Fruit fly (Drosophila melanogaster) whole organism, embryonic: ENCODE measurements around the gene Notum.

Experiments used
- ATbp ChIP-seq: fragments of 200-800 bp; sonication (Bioruptor generic); optimal IDR thresholded peaks from 2 replicates; lab custom pipeline; 2017; ENCODE audit warnings: missing biosample characterization, mild to moderate bottlenecking, missing genetic modification characterization, missing genetic modification reagents
- Antp ChIP-seq: fragments of 200-800 bp; sonication (Bioruptor generic); optimal IDR thresholded peaks from 3 replicates; lab custom pipeline; 2016; ENCODE audit warnings: missing biosample characterization, missing genetic modification characterization
- Bdp1 ChIP-seq: fragments of 200-800 bp; sonication (Bioruptor generic); optimal IDR thresholded peaks from 3 replicates; lab custom pipeline; 2016; ENCODE audit warnings: missing biosample characterization, missing genetic modification characterization
- Blimp-1 ChIP-seq: fragments of 200-800 bp; sonication (Bioruptor generic); optimal IDR thresholded peaks from 3 replicates; lab custom pipeline; 2018; ENCODE audit warnings: missing biosample characterization, missing genetic modification characterization, mild to moderate bottlenecking, moderate library complexity, missing genetic modification reagents
- BtbVII ChIP-seq: fragments of 200-800 bp; sonication (Bioruptor generic); optimal IDR thresholded peaks from 3 replicates; lab custom pipeline; 2017; ENCODE audit warnings: missing biosample characterization, mild to moderate bottlenecking, missing genetic modification characterization
- CG10565 ChIP-seq: fragments of 200-800 bp; sonication (Bioruptor generic); optimal IDR thresholded peaks from 3 replicates; lab custom pipeline; 2016; ENCODE audit warnings: missing biosample characterization, mild to moderate bottlenecking, missing genetic modification characterization
- CG14860 ChIP-seq: fragments of 200-800 bp; sonication (Bioruptor generic); IDR thresholded peaks from 3 replicates; pipeline ENCODE4 v1.3.6; 2022; ENCODE audit warnings: missing biosample characterization, missing genetic modification characterization; ENCODE audit not compliant: partially characterized antibody
- CG15073 ChIP-seq: fragments of 200-800 bp; sonication (Bioruptor generic); optimal IDR thresholded peaks from 2 replicates; lab custom pipeline; 2016; ENCODE audit warnings: missing biosample characterization, missing genetic modification characterization
- CG1792 ChIP-seq: fragments of 200-800 bp; sonication (Bioruptor generic); optimal IDR thresholded peaks from 2 replicates; lab custom pipeline; 2016; ENCODE audit warnings: missing biosample characterization, missing genetic modification characterization
- CG18011 ChIP-seq: fragments of 200-800 bp; sonication (Bioruptor generic); optimal IDR thresholded peaks from 2 replicates; lab custom pipeline; 2017; ENCODE audit warnings: missing biosample characterization, missing genetic modification characterization, mild to moderate bottlenecking, moderate library complexity, missing genotype
- CG1832 ChIP-seq: fragments of 200-800 bp; sonication (Bioruptor generic); optimal IDR thresholded peaks from 2 replicates; lab custom pipeline; 2017; ENCODE audit warnings: missing biosample characterization, mild to moderate bottlenecking, missing genetic modification characterization, inconsistent platforms
- CG2202 ChIP-seq: fragments of 200-800 bp; sonication (Bioruptor generic); optimal IDR thresholded peaks from 2 replicates; lab custom pipeline; 2018; ENCODE audit warnings: missing biosample characterization, mild to moderate bottlenecking, missing genetic modification characterization
- CG34376 ChIP-seq: fragments of 200-800 bp; sonication (Bioruptor generic); optimal IDR thresholded peaks from 2 replicates; lab custom pipeline; 2018; ENCODE audit warnings: missing biosample characterization, mild to moderate bottlenecking, missing genetic modification characterization
- CG3726 ChIP-seq: fragments of 200-800 bp; sonication (Bioruptor generic); IDR thresholded peaks from 3 replicates; pipeline ENCODE4, ENCODE4 v1.3.6; 2022; ENCODE audit warnings: missing biosample characterization, missing genetic modification characterization
- CG4328 ChIP-seq: fragments of 200-800 bp; sonication (Bioruptor generic); optimal IDR thresholded peaks from 3 replicates; lab custom pipeline; 2017; ENCODE audit warnings: missing biosample characterization, missing genetic modification reagents, missing genetic modification characterization
- CG4617 ChIP-seq: fragments of 200-800 bp; sonication (Bioruptor generic); optimal IDR thresholded peaks from 3 replicates; lab custom pipeline; 2016; ENCODE audit warnings: missing biosample characterization, missing genetic modification characterization, borderline replicate concordance
- CG4730 ChIP-seq: fragments of 200-800 bp; sonication (Bioruptor generic); IDR thresholded peaks from 2 replicates; pipeline ENCODE4 v1.3.6; 2022; ENCODE audit warnings: missing biosample characterization, missing genetic modification characterization
- CG4854 ChIP-seq: fragments of 200-800 bp; sonication (Bioruptor generic); optimal IDR thresholded peaks from 2 replicates; lab custom pipeline; 2016; ENCODE audit warnings: missing biosample characterization, missing genetic modification characterization, inconsistent platforms
- CG6175 ChIP-seq: fragments of 200-800 bp; sonication (Bioruptor generic); IDR thresholded peaks from 3 replicates; pipeline ENCODE4 v1.3.6; 2022; ENCODE audit warnings: missing biosample characterization, missing genetic modification characterization
- CG6683 ChIP-seq: fragments of 200-800 bp; sonication (Bioruptor generic); optimal IDR thresholded peaks from 2 replicates; lab custom pipeline; 2017; ENCODE audit warnings: missing biosample characterization, mild to moderate bottlenecking, missing genetic modification characterization, missing genetic modification reagents
- CG7928 ChIP-seq: fragments of 200-800 bp; sonication (Bioruptor generic); optimal IDR thresholded peaks from 2 replicates; lab custom pipeline; 2017; ENCODE audit warnings: missing biosample characterization, mild to moderate bottlenecking, missing genetic modification characterization
- CG7987 ChIP-seq: fragments of 200-800 bp; sonication (Bioruptor generic); optimal IDR thresholded peaks from 2 replicates; lab custom pipeline; 2018; ENCODE audit warnings: missing biosample characterization, mild to moderate bottlenecking, missing genetic modification characterization, moderate library complexity
- CG9817 ChIP-seq: fragments of 200-800 bp; sonication (Bioruptor generic); optimal IDR thresholded peaks from 2 replicates; lab custom pipeline; 2018; ENCODE audit warnings: missing biosample characterization, mild to moderate bottlenecking, missing genetic modification characterization, moderate library complexity
- D19A ChIP-seq: fragments of 200-800 bp; optimal IDR thresholded peaks from 3 replicates; lab custom pipeline; 2019; ENCODE audit warnings: missing biosample characterization, mild to moderate bottlenecking, missing genetic modification characterization, moderate library complexity
- Dref ChIP-seq: fragments of 200-800 bp; sonication (Bioruptor generic); IDR thresholded peaks from 2 replicates; pipeline ENCODE4 v1.3.6; 2022; ENCODE audit warnings: missing biosample characterization, missing genetic modification characterization
- Elba2 ChIP-seq: fragments of 200-800 bp; sonication (Bioruptor generic); optimal IDR thresholded peaks from 3 replicates; lab custom pipeline; 2016; ENCODE audit warnings: missing biosample characterization, missing genetic modification characterization
- Ets97D ChIP-seq: fragments of 200-800 bp; sonication (Bioruptor generic); optimal IDR thresholded peaks from 3 replicates; lab custom pipeline; 2016; ENCODE audit warnings: missing biosample characterization, missing genetic modification characterization
- H2.0 ChIP-seq: fragments of 200-800 bp; sonication (Bioruptor generic); IDR thresholded peaks from 2 replicates; pipeline ENCODE4 v1.3.6; 2022; ENCODE audit warnings: missing biosample characterization, missing genetic modification characterization
- Kr ChIP-seq: fragments of 200-800 bp; sonication (Bioruptor generic); optimal IDR thresholded peaks from 2 replicates; lab custom pipeline; 2017; ENCODE audit warnings: missing biosample characterization, mild to moderate bottlenecking, missing genetic modification characterization
- Mes4 ChIP-seq: fragments of 200-800 bp; sonication (Bioruptor generic); optimal IDR thresholded peaks from 2 replicates; lab custom pipeline; 2016; ENCODE audit warnings: missing biosample characterization, missing genetic modification characterization
- Neu2 ChIP-seq: fragments of 200-800 bp; sonication (Bioruptor generic); optimal IDR thresholded peaks from 3 replicates; lab custom pipeline; 2016; ENCODE audit warnings: missing biosample characterization, missing genetic modification characterization, borderline replicate concordance
- Poxn ChIP-seq: fragments of 200-800 bp; sonication (Bioruptor generic); IDR thresholded peaks from 2 replicates; pipeline ENCODE4 v1.3.6; 2022; ENCODE audit warnings: missing biosample characterization, missing genetic modification characterization
- Rx ChIP-seq: fragments of 200-800 bp; sonication (Bioruptor generic); IDR thresholded peaks from 2 replicates; pipeline ENCODE4 v1.3.6; 2022; ENCODE audit warnings: missing biosample characterization, missing genetic modification characterization
- Side ChIP-seq: fragments of 200-800 bp; sonication (Bioruptor generic); optimal IDR thresholded peaks from 2 replicates; lab custom pipeline; 2016; ENCODE audit warnings: missing biosample characterization, missing genetic modification characterization
- Usf ChIP-seq: fragments of 200-800 bp; sonication (Bioruptor generic); optimal IDR thresholded peaks from 2 replicates; lab custom pipeline; 2017; ENCODE audit warnings: missing genotype, missing biosample characterization, missing genetic modification characterization
- cas ChIP-seq: fragments of 200-800 bp; sonication (Bioruptor generic); IDR thresholded peaks from 2 replicates; pipeline ENCODE4 v1.3.6; 2022; ENCODE audit warnings: missing biosample characterization, missing genetic modification characterization
- cato ChIP-seq: fragments of 200-800 bp; sonication (Bioruptor generic); optimal IDR thresholded peaks from 2 replicates; lab custom pipeline; 2016; ENCODE audit warnings: missing biosample characterization, missing genetic modification characterization, borderline replicate concordance
- chinmo ChIP-seq: fragments of 200-800 bp; sonication (Bioruptor generic); IDR thresholded peaks from 4 replicates; pipeline ENCODE4 v1.3.6; 2022; ENCODE audit warnings: missing biosample characterization, missing genetic modification characterization; ENCODE audit not compliant: partially characterized antibody
- chm ChIP-seq: fragments of 200-800 bp; sonication (Bioruptor generic); IDR thresholded peaks from 2 replicates; pipeline ENCODE4 v1.3.6; 2022; ENCODE audit warnings: missing biosample characterization, missing genetic modification characterization
- croc ChIP-seq: fragments of 200-800 bp; sonication (Bioruptor generic); conservative IDR thresholded peaks from 3 replicates; pipeline ENCODE4 v1.3.6; 2022; ENCODE audit warnings: missing biosample characterization, missing genetic modification characterization
- dati ChIP-seq: fragments of 200-800 bp; sonication (Bioruptor generic); IDR thresholded peaks from 2 replicates; pipeline ENCODE4 v1.3.6; 2022; ENCODE audit warnings: missing biosample characterization, missing genetic modification characterization
- fd64A ChIP-seq: fragments of 200-800 bp; sonication (Bioruptor generic); optimal IDR thresholded peaks from 3 replicates; lab custom pipeline; 2018; ENCODE audit warnings: missing biosample characterization, mild to moderate bottlenecking, missing genetic modification characterization
- her ChIP-seq: fragments of 200-800 bp; sonication (Bioruptor generic); optimal IDR thresholded peaks from 2 replicates; lab custom pipeline; 2016; ENCODE audit warnings: missing biosample characterization, missing genetic modification characterization
- ind ChIP-seq: fragments of 200-800 bp; sonication (Bioruptor generic); optimal IDR thresholded peaks from 3 replicates; lab custom pipeline; 2016; ENCODE audit warnings: missing biosample characterization, missing genetic modification characterization
- klu ChIP-seq: fragments of 200-800 bp; sonication (Bioruptor generic); IDR thresholded peaks from 2 replicates; pipeline ENCODE4 v1.3.6; 2022; ENCODE audit warnings: missing biosample characterization, missing genetic modification characterization
- org-1 ChIP-seq: fragments of 200-800 bp; sonication (Bioruptor generic); optimal IDR thresholded peaks from 2 replicates; lab custom pipeline; 2017; ENCODE audit warnings: missing biosample characterization, missing genetic modification characterization
- pzg ChIP-seq: fragments of 200-800 bp; sonication (Bioruptor generic); optimal IDR thresholded peaks from 3 replicates; lab custom pipeline; 2018; ENCODE audit warnings: missing biosample characterization, mild to moderate bottlenecking, missing genetic modification characterization, moderate library complexity
- ro ChIP-seq: fragments of 200-800 bp; sonication (Bioruptor generic); IDR thresholded peaks from 2 replicates; pipeline ENCODE4 v1.3.6; 2022; ENCODE audit warnings: missing biosample characterization, missing genetic modification characterization
- sima ChIP-seq: fragments of 200-800 bp; sonication (Bioruptor generic); optimal IDR thresholded peaks from 2 replicates; lab custom pipeline; 2016; ENCODE audit warnings: missing biosample characterization, missing genetic modification characterization
- tap ChIP-seq: fragments of 200-800 bp; optimal IDR thresholded peaks from 3 replicates; lab custom pipeline; 2019; ENCODE audit warnings: missing biosample characterization, mild to moderate bottlenecking, missing genetic modification characterization, moderate library complexity
- toy ChIP-seq: fragments of 200-800 bp; sonication (Bioruptor generic); IDR thresholded peaks from 2 replicates; pipeline ENCODE4 v1.3.6; 2022; ENCODE audit warnings: missing biosample characterization, missing genetic modification characterization
- vvl ChIP-seq: fragments of 200-800 bp; sonication (Bioruptor generic); IDR thresholded peaks from 2 replicates; pipeline ENCODE4 v1.3.6; 2022; ENCODE audit warnings: missing biosample characterization, missing genetic modification characterization

Notum gene

DNA sequence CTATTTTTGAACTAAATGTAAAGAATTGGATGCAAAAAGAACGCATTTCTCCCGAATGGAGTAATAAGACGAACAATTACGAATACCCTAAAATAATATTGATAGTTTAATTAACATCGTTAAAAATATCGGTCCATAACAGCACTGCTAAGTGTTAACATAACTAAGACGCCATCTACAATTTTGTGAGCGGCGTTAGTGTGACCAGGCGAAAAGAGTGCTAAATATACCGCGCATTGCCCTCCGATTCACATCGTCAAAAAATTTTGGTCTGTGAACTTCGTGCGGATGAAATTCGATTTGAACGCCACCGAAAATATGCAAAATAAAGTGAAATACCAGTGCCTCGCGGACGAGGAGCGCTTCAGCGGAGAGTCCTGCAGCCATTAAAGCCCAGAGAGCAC is 28.4 kb downstream of the Notum start, which contains the start of gene Mbs (continued):
- TF ChIP-seq ATbp (GFP tag; lab: Kevin White, UChicago) (no peak), pzg (peak; percentile 80), CG7987 (GFP tag; lab: Kevin White, UChicago) (peak; percentile 46), her (GFP tag; lab: Kevin White, UChicago) (no peak), Dref (GFP tag; lab: Robert Waterston, UW) (peak; percentile 41), ind (GFP tag; lab: Kevin White, UChicago) (no peak), sima (GFP tag; lab: Kevin White, UChicago) (no peak), Blimp-1 (GFP tag; lab: Kevin White, UChicago) (no peak), CG4617 (GFP tag; lab: Kevin White, UChicago) (no peak), chinmo (no peak; the same call in 3 of the 4 replicates), CG18011 (no peak), ro (GFP tag; lab: Robert Waterston, UW) (no peak), CG6175 (GFP tag; lab: Robert Waterston, UW) (no peak), tap (peak; percentile 24), H2.0 (GFP tag; lab: Robert Waterston, UW) (no peak), CG9817 (tag; lab: Kevin White, UChicago) (peak; percentile 11), Antp (GFP tag; lab: Kevin White, UChicago) (no peak), CG34376 (peak; percentile 50), cato (GFP tag; lab: Kevin White, UChicago) (no peak), Ets97D (peak; percentile 27), CG4730 (GFP tag; lab: Robert Waterston, UW) (no peak), Rx (no peak), cas (GFP tag; lab: Robert Waterston, UW) (no peak), vvl (GFP tag; lab: Robert Waterston, UW) (peak; percentile 47), Kr (GFP tag; lab: Kevin White, UChicago) (no peak), CG7928 (no peak), Usf (GFP tag; lab: Kevin White, UChicago) (no peak), D19A (peak; percentile 6), toy (GFP tag; lab: Robert Waterston, UW) (no peak), Mes4 (no peak), Neu2 (no peak), fd64A (GFP tag; lab: Kevin White, UChicago) (no peak), CG2202 (tag; lab: Kevin White, UChicago) (no peak), chm (GFP tag; lab: Robert Waterston, UW) (no peak), Poxn (GFP tag; lab: Robert Waterston, UW) (no peak), dati (no peak), CG10565 (GFP tag; lab: Kevin White, UChicago) (no peak), CG1792 (no peak), Elba2 (GFP tag; lab: Kevin White, UChicago) (no peak), Side (no peak), CG1832 (GFP tag; lab: Kevin White, UChicago) (no peak), org-1 (GFP tag; lab: Kevin White, UChicago) (no peak), BtbVII (GFP tag; lab: Kevin White, UChicago) (no peak), croc (GFP tag; lab: Robert Waterston, UW) (no peak), klu (no peak), CG6683 (GFP tag; lab: Kevin White, UChicago) (no peak), CG4854 (GFP tag; lab: Kevin White, UChicago) (no peak), Bdp1 (GFP tag; lab: Kevin White, UChicago) (no peak), CG3726 (no peak), CG14860 (GFP tag; lab: Robert Waterston, UW) (0 out of 3 replicates have a peak, but pooled peaks have one; percentile 10), CG15073 (no peak), CG4328 (peak; percentile 23)
